Worm (Caenorhabditis elegans) whole organism, L3 larva: Measurements from ENCODE around the gene nhr-76.

Source experiments
- ama-1 ChIP-seq: fragments of 150-350 bp; optimal IDR thresholded peaks from 2 replicates; lab custom pipeline; 2018
- egl-27 ChIP-seq: sonication (generic microtip); optimal IDR thresholded peaks from 4 replicates; lab custom pipeline; 2017; ENCODE audit warnings: missing biosample characterization, missing genetic modification reagents, missing genetic modification characterization
- jun-1 ChIP-seq: fragments of 150-350 bp; optimal IDR thresholded peaks from 2 replicates; lab custom pipeline; 2014; ENCODE audit warnings: missing biosample characterization, missing genetic modification reagents, missing genetic modification characterization
- nfya-1 ChIP-seq: sonication (generic microtip); optimal IDR thresholded peaks from 2 replicates; lab custom pipeline; 2017; ENCODE audit warnings: missing genetic modification characterization, mild to moderate bottlenecking, missing compliant biosample characterization, antibody characterized with exemption, moderate library complexity; ENCODE audit not compliant: insufficient read depth
- nhr-23 ChIP-seq: fragments of 150-350 bp; optimal IDR thresholded peaks from 2 replicates; lab custom pipeline; 2014; ENCODE audit warnings: missing biosample characterization, missing genetic modification reagents, missing genetic modification characterization
- nhr-25 ChIP-seq: sonication (generic microtip); optimal IDR thresholded peaks from 2 replicates; lab custom pipeline; 2017; ENCODE audit warnings: missing biosample characterization, missing genetic modification characterization
- nhr-28 ChIP-seq: fragments of 150-350 bp; optimal IDR thresholded peaks from 2 replicates; lab custom pipeline; 2014; ENCODE audit warnings: missing biosample characterization, missing genetic modification characterization
- pha-4 ChIP-seq: fragments of 150-350 bp; optimal IDR thresholded peaks from 2 replicates; lab custom pipeline; 2014; ENCODE audit warnings: missing biosample characterization, missing genetic modification reagents, missing genetic modification characterization
- ztf-11 ChIP-seq: fragments of 150-350 bp; optimal IDR thresholded peaks from 2 replicates; lab custom pipeline; 2014; ENCODE audit warnings: missing biosample characterization, missing genetic modification characterization

ce11 chrIV:627237-627636, at the start of gene nhr-76:
- TF ChIP-seq ama-1 (no peak), pha-4 (tag; lab: Kevin White, UChicago) (no peak), egl-27 (no peak), nfya-1 (tag; lab: Kevin White, UChicago) (no peak), nhr-25 (tag; lab: Kevin White, UChicago) (no peak), jun-1 (no peak), nhr-28 (no peak), nhr-23 (tag; lab: Kevin White, UChicago) (no peak), ztf-11 (tag; lab: Kevin White, UChicago) (no peak)
